Worm (Caenorhabditis elegans) whole organism, L4 larva: ENCODE measurements around the gene C17H11.5.

ENCODE experiments used
- F10B5.3 ChIP-seq: sonication (generic microtip); optimal IDR thresholded peaks from 2 replicates; lab custom pipeline; 2016; ENCODE audit warnings: mild to moderate bottlenecking, missing genetic modification characterization, missing compliant biosample characterization
- F37D6.2 ChIP-seq: sonication (generic microtip); optimal IDR thresholded peaks from 2 replicates; lab custom pipeline; 2016; ENCODE audit warnings: mild to moderate bottlenecking, missing genetic modification characterization, missing compliant biosample characterization
- F44E2.7 ChIP-seq: fragments of 200-800 bp; sonication (Bioruptor generic); IDR thresholded peaks from 2 replicates; pipeline ENCODE4 v2.1.2; 2022; ENCODE audit warnings: missing genetic modification characterization, missing compliant biosample characterization
- F49E8.2 ChIP-seq: sonication (generic microtip); optimal IDR thresholded peaks from 2 replicates; lab custom pipeline; 2016; ENCODE audit warnings: missing compliant biosample characterization, mild to moderate bottlenecking, missing genetic modification characterization, borderline replicate concordance
- R02D3.7 ChIP-seq: fragments of 150-350 bp; sonication (generic microtip); optimal IDR thresholded peaks from 3 replicates; lab custom pipeline; 2014; ENCODE audit warnings: missing biosample characterization, missing genetic modification characterization
- T20F7.1 ChIP-seq: fragments of 200-800 bp; sonication (Bioruptor generic); optimal IDR thresholded peaks from 2 replicates; lab custom pipeline; 2018; ENCODE audit warnings: mild to moderate bottlenecking, missing genetic modification characterization, missing compliant biosample characterization
- Y105C5A.15 ChIP-seq: fragments of 200-800 bp; sonication (Bioruptor generic); IDR thresholded peaks from 2 replicates; pipeline ENCODE4 v1.3.6; 2022; ENCODE audit warnings: missing genetic modification characterization, missing compliant biosample characterization
- Y75B8A.6 ChIP-seq: fragments of 200-800 bp; sonication (Bioruptor generic); IDR thresholded peaks from 2 replicates; pipeline ENCODE4 v1.3.6; 2022; ENCODE audit warnings: missing genetic modification reagents, missing genetic modification characterization, missing compliant biosample characterization
- ZK546.5 ChIP-seq, 2 experiments: sonication (generic microtip); optimal IDR thresholded peaks; 2 replicates each; lab custom pipeline; 2017; ENCODE audit warnings: missing biosample characterization in 2 of 2, missing genetic modification characterization in 2 of 2
- ama-1 ChIP-seq: fragments of 150-350 bp; optimal IDR thresholded peaks from 2 replicates; lab custom pipeline; 2014; ENCODE audit warnings: inconsistent platforms, mixed read lengths
- arid-1 ChIP-seq: fragments of 200-800 bp; sonication (Bioruptor generic); conservative IDR thresholded peaks from 2 replicates; pipeline ENCODE4 v1.3.6; 2022; ENCODE audit warnings: missing genetic modification reagents, missing genetic modification characterization, missing compliant biosample characterization
- attf-4 ChIP-seq: sonication (generic microtip); optimal IDR thresholded peaks from 3 replicates; lab custom pipeline; 2017; ENCODE audit warnings: missing biosample characterization, missing genetic modification characterization
- ceh-20 ChIP-seq: fragments of 200-800 bp; sonication (Bioruptor generic); IDR thresholded peaks from 2 replicates; pipeline ENCODE4 v1.3.6; 2022; ENCODE audit warnings: missing genetic modification reagents, missing genetic modification characterization, missing compliant biosample characterization
- ceh-28 ChIP-seq: fragments of 150-350 bp; optimal IDR thresholded peaks from 2 replicates; lab custom pipeline; 2014; ENCODE audit warnings: missing biosample characterization, missing genetic modification reagents, missing genetic modification characterization
- ceh-32 ChIP-seq: sonication (generic microtip); optimal IDR thresholded peaks from 2 replicates; lab custom pipeline; 2016; ENCODE audit warnings: mild to moderate bottlenecking, missing genetic modification characterization, missing compliant biosample characterization; ENCODE audit not compliant: poor library complexity
- ceh-44 ChIP-seq: fragments of 200-800 bp; sonication (Bioruptor generic); IDR thresholded peaks from 2 replicates; pipeline ENCODE4 v1.3.6; 2022; ENCODE audit warnings: missing genetic modification reagents, missing genetic modification characterization, missing compliant biosample characterization
- ceh-62 ChIP-seq: sonication (generic microtip); optimal IDR thresholded peaks from 2 replicates; lab custom pipeline; 2017; ENCODE audit warnings: missing biosample characterization, missing genetic modification characterization
- ceh-82 ChIP-seq: sonication (generic microtip); optimal IDR thresholded peaks from 2 replicates; lab custom pipeline; 2017; ENCODE audit warnings: missing biosample characterization, missing genetic modification characterization
- ctbp-1 ChIP-seq: fragments of 200-800 bp; sonication (Bioruptor generic); IDR thresholded peaks from 2 replicates; pipeline ENCODE4 v1.3.6; 2022; ENCODE audit warnings: missing genetic modification reagents, missing genetic modification characterization, missing compliant biosample characterization
- daf-12 ChIP-seq: fragments of 150-350 bp; optimal IDR thresholded peaks from 2 replicates; lab custom pipeline; 2014; ENCODE audit warnings: missing biosample characterization, missing genetic modification reagents, missing genetic modification characterization
- daf-19 ChIP-seq: fragments of 200-800 bp; sonication (Bioruptor generic); conservative IDR thresholded peaks from 2 replicates; pipeline ENCODE4 v1.3.6; 2022; ENCODE audit warnings: missing genetic modification characterization, missing compliant biosample characterization
- dmd-8 ChIP-seq: fragments of 200-800 bp; sonication (Bioruptor generic); IDR thresholded peaks from 2 replicates; pipeline ENCODE4 v1.3.6; 2022; ENCODE audit warnings: missing genetic modification characterization, missing compliant biosample characterization
- duxl-1 ChIP-seq: sonication (generic microtip); optimal IDR thresholded peaks from 2 replicates; lab custom pipeline; 2016; ENCODE audit warnings: mild to moderate bottlenecking, missing genetic modification characterization, moderate library complexity, missing compliant biosample characterization; ENCODE audit not compliant: poor library complexity
- egl-43 ChIP-seq: fragments of 200-800 bp; sonication (Bioruptor generic); IDR thresholded peaks from 2 replicates; pipeline ENCODE4 v1.3.6; 2022; ENCODE audit warnings: missing genetic modification reagents, missing genetic modification characterization, missing compliant biosample characterization
- fkh-10 ChIP-seq: fragments of 150-350 bp; optimal IDR thresholded peaks from 2 replicates; lab custom pipeline; 2014; ENCODE audit warnings: missing biosample characterization, missing genetic modification reagents, missing genetic modification characterization
- fos-1 ChIP-seq: fragments of 150-350 bp; optimal IDR thresholded peaks from 2 replicates; lab custom pipeline; 2014; ENCODE audit warnings: missing biosample characterization, missing genetic modification characterization
- hlh-11 ChIP-seq: fragments of 200-800 bp; sonication (Bioruptor generic); optimal IDR thresholded peaks from 2 replicates; lab custom pipeline; 2018; ENCODE audit warnings: mild to moderate bottlenecking, missing genetic modification characterization, missing compliant biosample characterization
- lin-1 ChIP-seq: fragments of 200-800 bp; sonication (Bioruptor generic); IDR thresholded peaks from 2 replicates; pipeline ENCODE4 v1.3.6; 2022; ENCODE audit warnings: missing genetic modification reagents, missing genetic modification characterization, missing compliant biosample characterization
- lsy-2 ChIP-seq, 2 experiments: fragments of 150-350 bp in 1 of 2; sonication (generic microtip) in 1 of 2; optimal IDR thresholded peaks; 2 replicates each; lab custom pipeline; 2014 to 2017; ENCODE audit warnings: missing biosample characterization in 2 of 2, missing genetic modification characterization in 2 of 2
- mdl-1 ChIP-seq, 2 experiments: fragments of 150-350 bp in 1 of 2; sonication (generic microtip) in 1 of 2; optimal IDR thresholded peaks; 2 replicates each; lab custom pipeline; 2014 to 2017; ENCODE audit warnings: missing biosample characterization in 2 of 2, missing genetic modification characterization in 2 of 2
- mdt-29 ChIP-seq: fragments of 200-800 bp; sonication (Bioruptor generic); IDR thresholded peaks from 2 replicates; pipeline ENCODE4 v1.3.6; 2022; ENCODE audit warnings: missing genetic modification reagents, missing genetic modification characterization, missing compliant biosample characterization
- mep-1 ChIP-seq: fragments of 150-350 bp; sonication (generic microtip); optimal IDR thresholded peaks from 3 replicates; lab custom pipeline; 2014; ENCODE audit warnings: missing biosample characterization, missing genetic modification characterization
- mes-2 ChIP-seq: sonication (generic microtip); optimal IDR thresholded peaks from 2 replicates; lab custom pipeline; 2016; ENCODE audit warnings: missing genotype, mild to moderate bottlenecking, missing genetic modification characterization, missing compliant biosample characterization; ENCODE audit not compliant: poor library complexity, severe bottlenecking
- mxl-3 ChIP-seq: fragments of 200-800 bp; sonication (Bioruptor generic); optimal IDR thresholded peaks from 2 replicates; lab custom pipeline; 2018; ENCODE audit warnings: mild to moderate bottlenecking, missing genetic modification characterization, missing compliant biosample characterization
- nhr-11 ChIP-seq: fragments of 150-350 bp; optimal IDR thresholded peaks from 2 replicates; lab custom pipeline; 2014; ENCODE audit warnings: missing biosample characterization, missing genetic modification characterization
- nhr-111 ChIP-seq: fragments of 200-800 bp; sonication (Bioruptor generic); optimal IDR thresholded peaks from 2 replicates; lab custom pipeline; 2018; ENCODE audit warnings: mild to moderate bottlenecking, missing genetic modification characterization, missing compliant biosample characterization
- nhr-237 ChIP-seq: sonication (generic microtip); optimal IDR thresholded peaks from 2 replicates; lab custom pipeline; 2017; ENCODE audit warnings: missing biosample characterization, missing genetic modification characterization
- nhr-41 ChIP-seq: fragments of 200-800 bp; sonication (Bioruptor generic); IDR thresholded peaks from 2 replicates; pipeline ENCODE4 v1.3.6; 2022; ENCODE audit warnings: missing genetic modification reagents, missing genetic modification characterization, missing compliant biosample characterization
- nhr-48 ChIP-seq: sonication (generic microtip); optimal IDR thresholded peaks from 2 replicates; lab custom pipeline; 2016; ENCODE audit warnings: mild to moderate bottlenecking, missing genetic modification characterization, missing compliant biosample characterization
- nhr-6 ChIP-seq: fragments of 150-350 bp; optimal IDR thresholded peaks from 2 replicates; lab custom pipeline; 2014; ENCODE audit warnings: missing biosample characterization, missing genetic modification characterization
- nhr-77 ChIP-seq: fragments of 150-350 bp; optimal IDR thresholded peaks from 2 replicates; lab custom pipeline; 2014; ENCODE audit warnings: missing biosample characterization, missing genetic modification characterization
- pqm-1 ChIP-seq: sonication (generic microtip); optimal IDR thresholded peaks from 2 replicates; lab custom pipeline; 2017; ENCODE audit warnings: missing biosample characterization, missing genetic modification characterization
- saeg-2 ChIP-seq: fragments of 200-800 bp; sonication (Bioruptor generic); IDR thresholded peaks from 2 replicates; pipeline ENCODE4 v1.3.6; 2022; ENCODE audit warnings: missing genetic modification reagents, missing genetic modification characterization, missing compliant biosample characterization
- sdz-12 ChIP-seq: fragments of 200-800 bp; sonication (Bioruptor generic); optimal IDR thresholded peaks from 2 replicates; lab custom pipeline; 2018; ENCODE audit warnings: mild to moderate bottlenecking, missing genetic modification characterization, missing compliant biosample characterization
- tag-97 ChIP-seq: fragments of 200-800 bp; sonication (Bioruptor generic); IDR thresholded peaks from 2 replicates; pipeline ENCODE4 v1.3.6; 2022; ENCODE audit warnings: missing genetic modification characterization, missing compliant biosample characterization
- unc-39 ChIP-seq: sonication (generic microtip); optimal IDR thresholded peaks from 2 replicates; lab custom pipeline; 2017; ENCODE audit warnings: missing biosample characterization, missing genetic modification characterization
- unc-62 ChIP-seq, 3 experiments: fragments of 150-350 bp in 1 of 3; sonication (generic microtip); optimal IDR thresholded peaks in 2 of 3; peaks in 1 of 3; 1 replicate in 1 of 3; 2 replicates in 2 of 3; lab custom pipeline; 2014 to 2017; ENCODE audit warnings: missing biosample characterization in 3 of 3, missing genetic modification characterization in 3 of 3, missing genetic modification reagents in 3 of 3, missing genotype in 1 of 3
- vab-7 ChIP-seq: fragments of 200-800 bp; sonication (Bioruptor generic); IDR thresholded peaks from 2 replicates; pipeline ENCODE4 v1.3.6; 2022; ENCODE audit warnings: missing genetic modification reagents, missing genetic modification characterization, missing compliant biosample characterization
- zag-1 ChIP-seq: fragments of 150-350 bp; optimal IDR thresholded peaks from 2 replicates; lab custom pipeline; 2014; ENCODE audit warnings: missing biosample characterization, missing genetic modification characterization
- zfp-2 ChIP-seq: sonication (generic microtip); optimal IDR thresholded peaks from 2 replicates; lab custom pipeline; 2016; ENCODE audit warnings: mild to moderate bottlenecking, missing genetic modification characterization, missing compliant biosample characterization
- ztf-11 ChIP-seq: fragments of 150-350 bp; optimal IDR thresholded peaks from 2 replicates; lab custom pipeline; 2014; ENCODE audit warnings: missing biosample characterization, missing genetic modification characterization

C17H11.5 gene

DNA sequence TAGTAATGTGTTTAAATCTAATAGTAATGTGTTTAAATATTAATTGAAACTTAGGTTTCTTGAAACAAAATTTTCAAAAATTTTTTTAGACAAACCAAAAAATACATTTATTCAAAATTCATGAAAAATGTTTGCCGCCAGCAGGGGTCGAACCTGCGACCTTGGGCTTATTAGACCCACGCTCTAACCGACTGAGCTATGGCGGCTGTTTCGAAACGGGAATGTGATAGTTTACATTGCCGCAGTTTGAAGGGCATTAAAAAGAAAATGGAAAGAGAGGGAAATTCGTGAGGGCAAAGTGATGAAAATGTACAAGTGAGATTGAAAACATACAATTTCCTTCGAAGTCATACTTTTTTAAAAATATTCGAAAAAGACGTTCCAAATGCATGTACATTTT, 28.4 kb downstream of the C17H11.5 start (continued):
- no peak for TF ChIP-seq tag-97
- TF ChIP-seq saeg-2 (GFP tag; lab: Robert Waterston, UW) = no peak
- TF ChIP-seq nhr-6 (tag; lab: Kevin White, UChicago) = no peak
- TF ChIP-seq lsy-2 (tag; optimal IDR thresholded peaks at IDR 0.05; lab: Kevin White, UChicago) = peak in 1 of 2 experiments; percentile 53
- 0 out of 2 replicates have a peak, but pooled peaks have one; percentile 65 for TF ChIP-seq Y105C5A.15 (GFP tag; lab: Robert Waterston, UW)
- TF ChIP-seq mdl-1 (tag; optimal IDR thresholded peaks at IDR 0.05; lab: Kevin White, UChicago) = no peak
- no peak for TF ChIP-seq unc-39 (tag; lab: Kevin White, UChicago)
- peak; percentile 57; the same call in 1 of the 2 replicates for TF ChIP-seq arid-1
- no peak for TF ChIP-seq fkh-10
- no peak for TF ChIP-seq R02D3.7 (tag; lab: Kevin White, UChicago)
- TF ChIP-seq nhr-48 (tag; lab: Kevin White, UChicago) = no peak
- TF ChIP-seq nhr-111 (GFP tag; lab: Kevin White, UChicago) = no peak
- TF ChIP-seq attf-4 (tag; lab: Kevin White, UChicago) = no peak
- TF ChIP-seq ceh-44 (GFP tag; lab: Robert Waterston, UW) = peak; percentile 63; the same call in 1 of the 2 replicates
- 0 out of 2 replicates have a peak, but pooled peaks have one; percentile 9 for TF ChIP-seq nhr-41 (GFP tag; lab: Robert Waterston, UW)
- no peak for TF ChIP-seq zag-1 (tag; lab: Kevin White, UChicago)
- TF ChIP-seq nhr-237 (tag; lab: Kevin White, UChicago) = no peak
- TF ChIP-seq F44E2.7 (GFP tag; lab: Robert Waterston, UW) = no peak
- TF ChIP-seq nhr-77 = no peak
- TF ChIP-seq F49E8.2 = no peak
- peak; percentile 64 for TF ChIP-seq mep-1 (tag; lab: Kevin White, UChicago)
- TF ChIP-seq lin-1 (GFP tag; lab: Robert Waterston, UW) = no peak
- TF ChIP-seq ceh-28 (tag; lab: Kevin White, UChicago) = no peak
- peak; percentile 50; the same call in 1 of the 2 replicates for TF ChIP-seq ceh-20 (GFP tag; lab: Robert Waterston, UW)
- no peak for TF ChIP-seq ceh-62 (tag; lab: Kevin White, UChicago)
- no peak for TF ChIP-seq fos-1 (tag; lab: Kevin White, UChicago)
- 0 out of 2 replicates have a peak, but pooled peaks have one; percentile 35 for TF ChIP-seq Y75B8A.6 (GFP tag; lab: Robert Waterston, UW)
- no peak for TF ChIP-seq F37D6.2 (tag; lab: Kevin White, UChicago)
- no peak for TF ChIP-seq T20F7.1
- TF ChIP-seq mxl-3 = no peak
- TF ChIP-seq zfp-2 = no peak
- TF ChIP-seq mdt-29 (GFP tag; lab: Robert Waterston, UW) = no peak
- peak; percentile 72 for TF ChIP-seq mes-2 (tag; lab: Kevin White, UChicago)
- peak; percentile 32 for TF ChIP-seq hlh-11 (tag; lab: Kevin White, UChicago)
- TF ChIP-seq duxl-1 = no peak
- TF ChIP-seq F10B5.3 (tag; lab: Kevin White, UChicago) = no peak
- TF ChIP-seq ceh-82 (tag; lab: Kevin White, UChicago) = no peak
- 0 out of 2 replicates have a peak, but pooled peaks have one; percentile 60 for TF ChIP-seq dmd-8 (GFP tag; lab: Robert Waterston, UW)
- TF ChIP-seq vab-7 (GFP tag; lab: Robert Waterston, UW) = peak; percentile 72
- no peak for TF ChIP-seq ZK546.5 (tag; optimal IDR thresholded peaks at IDR 0.05; lab: Kevin White, UChicago)
- no peak for TF ChIP-seq ztf-11
- TF ChIP-seq unc-62 (GFP tag; optimal IDR thresholded peaks at IDR 0.05 in 1 of 2; lab: Kevin White, UChicago) = no peak
- TF ChIP-seq unc-62 (tag; optimal IDR thresholded peaks at IDR 0.05; lab: Kevin White, UChicago) = no peak
- 0 out of 2 replicates have a peak, but pooled peaks have one; percentile 25 for TF ChIP-seq ctbp-1 (GFP tag; lab: Robert Waterston, UW)
- TF ChIP-seq pqm-1 = no peak
- no peak for TF ChIP-seq daf-19 (GFP tag; lab: Robert Waterston, UW)
- no peak for TF ChIP-seq ceh-32 (tag; lab: Kevin White, UChicago)
- TF ChIP-seq sdz-12 (GFP tag; lab: Kevin White, UChicago) = no peak
- peak; percentile 78 for TF ChIP-seq egl-43 (GFP tag; lab: Robert Waterston, UW)
- TF ChIP-seq ama-1 (lab: Kevin White, UChicago) = no peak
- TF ChIP-seq nhr-11 = no peak
- no peak for TF ChIP-seq daf-12 (tag; lab: Kevin White, UChicago)
